Worm (Caenorhabditis elegans) whole organism, mixed stage, embryonic: ENCODE data around the gene Y43F8B.19.

Experiments
- snpc-4 ChIP-seq: fragments of 150-350 bp; optimal IDR thresholded peaks from 2 replicates; lab custom pipeline; 2014; ENCODE audit warnings: missing biosample characterization, missing genetic modification characterization
- sptf-1 ChIP-seq: sonication (generic microtip); optimal IDR thresholded peaks from 2 replicates; lab custom pipeline; 2017; ENCODE audit warnings: mild to moderate bottlenecking, missing genetic modification characterization, moderate library complexity, missing compliant biosample characterization

ce11 chrV:19529168-19529567 is 17.1 kb upstream of the Y43F8B.19 start:
- TF ChIP-seq sptf-1 (no peak), snpc-4 (tag; lab: Kevin White, UChicago) (no peak)
